Fruit fly (Drosophila melanogaster) whole organism, pupa: ENCODE measurements around the gene Mco1.

ENCODE experiments used
- CG10348 ChIP-seq: fragments of 200-800 bp; sonication (Bioruptor generic); IDR thresholded peaks from 2 replicates; pipeline ENCODE4 v1.3.6; 2022; ENCODE audit warnings: missing biosample characterization, missing genetic modification characterization
- CG12605 ChIP-seq: fragments of 200-800 bp; sonication (Bioruptor generic); IDR thresholded peaks from 2 replicates; pipeline ENCODE4 v1.3.6; 2022; ENCODE audit warnings: missing biosample characterization, missing genetic modification characterization
- CG13204 ChIP-seq: fragments of 200-800 bp; sonication (Bioruptor generic); optimal IDR thresholded peaks from 2 replicates; lab custom pipeline; 2018; ENCODE audit warnings: missing biosample characterization, mild to moderate bottlenecking, missing genetic modification characterization, moderate library complexity
- CG14655 ChIP-seq: fragments of 200-800 bp; sonication (Bioruptor generic); optimal IDR thresholded peaks from 3 replicates; lab custom pipeline; 2017; ENCODE audit warnings: mild to moderate bottlenecking, missing biosample characterization, missing genetic modification reagents, missing genetic modification characterization
- CG15710 ChIP-seq: fragments of 200-800 bp; sonication (Bioruptor generic); optimal IDR thresholded peaks from 2 replicates; lab custom pipeline; 2018; ENCODE audit warnings: missing biosample characterization, mild to moderate bottlenecking, missing genetic modification characterization, moderate library complexity
- CG17806 ChIP-seq: fragments of 200-800 bp; sonication (Bioruptor generic); optimal IDR thresholded peaks from 2 replicates; lab custom pipeline; 2018; ENCODE audit warnings: missing biosample characterization, mild to moderate bottlenecking, missing genetic modification characterization, moderate library complexity
- CG32121 ChIP-seq: fragments of 200-800 bp; sonication (Bioruptor generic); IDR thresholded peaks from 2 replicates; pipeline ENCODE4 v1.3.6; 2022; ENCODE audit warnings: missing biosample characterization, missing genetic modification characterization
- CG34367 ChIP-seq: fragments of 200-800 bp; sonication (Bioruptor generic); optimal IDR thresholded peaks from 2 replicates; lab custom pipeline; 2018; ENCODE audit warnings: missing biosample characterization, mild to moderate bottlenecking, missing genetic modification characterization
- CG4496 ChIP-seq: fragments of 200-800 bp; sonication (Bioruptor generic); IDR thresholded peaks from 3 replicates; pipeline ENCODE4 v1.3.6; 2022; ENCODE audit warnings: missing biosample characterization, missing genetic modification characterization
- CG8159 ChIP-seq: fragments of 200-800 bp; sonication (Bioruptor generic); optimal IDR thresholded peaks from 3 replicates; lab custom pipeline; 2018; ENCODE audit warnings: missing biosample characterization, mild to moderate bottlenecking, missing genetic modification characterization, moderate library complexity
- CG8301 ChIP-seq: fragments of 200-800 bp; sonication (Bioruptor generic); optimal IDR thresholded peaks from 2 replicates; lab custom pipeline; 2018; ENCODE audit warnings: missing biosample characterization, mild to moderate bottlenecking, missing genetic modification characterization
- CG9948 ChIP-seq: fragments of 200-800 bp; sonication (Bioruptor generic); optimal IDR thresholded peaks from 2 replicates; lab custom pipeline; 2018; ENCODE audit warnings: missing biosample characterization, mild to moderate bottlenecking, missing genetic modification characterization, moderate library complexity
- D1 ChIP-seq: fragments of 200-800 bp; sonication (Bioruptor generic); optimal IDR thresholded peaks from 2 replicates; lab custom pipeline; 2018; ENCODE audit warnings: missing biosample characterization, mild to moderate bottlenecking, missing genetic modification characterization, moderate library complexity
- EcR ChIP-seq: fragments of 200-800 bp; sonication (Bioruptor generic); optimal IDR thresholded peaks from 3 replicates; lab custom pipeline; 2019; ENCODE audit warnings: missing biosample characterization, missing genetic modification characterization, mild to moderate bottlenecking, moderate library complexity, missing genetic modification reagents
- Ets98B ChIP-seq: fragments of 200-800 bp; sonication (Bioruptor generic); IDR thresholded peaks from 2 replicates; pipeline ENCODE4 v1.3.6; 2022; ENCODE audit warnings: missing biosample characterization, missing genetic modification characterization
- Pif1A ChIP-seq: fragments of 200-800 bp; sonication (Bioruptor generic); optimal IDR thresholded peaks from 3 replicates; lab custom pipeline; 2016; ENCODE audit warnings: missing biosample characterization, missing genetic modification characterization
- Pif1B ChIP-seq: fragments of 200-800 bp; sonication (Bioruptor generic); optimal IDR thresholded peaks from 3 replicates; lab custom pipeline; 2016; ENCODE audit warnings: missing biosample characterization, missing genetic modification characterization
- Snoo ChIP-seq: fragments of 200-800 bp; sonication (Bioruptor generic); optimal IDR thresholded peaks from 3 replicates; lab custom pipeline; 2017; ENCODE audit warnings: missing biosample characterization, mild to moderate bottlenecking, missing genetic modification characterization, inconsistent platforms
- fd96Ca ChIP-seq: fragments of 200-800 bp; sonication (Bioruptor generic); IDR thresholded peaks from 3 replicates; pipeline ENCODE4 v1.3.6; 2022; ENCODE audit warnings: missing biosample characterization, missing genetic modification characterization
- gl ChIP-seq: fragments of 200-800 bp; sonication (Bioruptor generic); optimal IDR thresholded peaks from 2 replicates; lab custom pipeline; 2018; ENCODE audit warnings: missing biosample characterization, mild to moderate bottlenecking, missing genetic modification characterization
- rn ChIP-seq: fragments of 200-800 bp; sonication (Bioruptor generic); IDR thresholded peaks from 2 replicates; pipeline ENCODE4 v1.3.6; 2022; ENCODE audit warnings: missing biosample characterization, missing genetic modification characterization

Mco1 gene

dm6 chr2L:9464455-9465063, 48.2 kb downstream of the Mco1 start:
- TF ChIP-seq Pif1A (no peak), CG13204 (no peak), CG34367 (tag; lab: Kevin White, UChicago) (no peak), CG8301 (tag; lab: Kevin White, UChicago) (no peak), EcR (GFP tag; lab: Kevin White, UChicago) (no peak), CG9948 (tag; lab: Kevin White, UChicago) (no peak), CG17806 (tag; lab: Kevin White, UChicago) (no peak), CG14655 (GFP tag; lab: Kevin White, UChicago) (no peak), CG10348 (GFP tag; lab: Robert Waterston, UW) (no peak), CG32121 (GFP tag; lab: Robert Waterston, UW) (no peak), Ets98B (GFP tag; lab: Robert Waterston, UW) (no peak), Snoo (tag; lab: Kevin White, UChicago) (no peak)

- no peak for TF ChIP-seq Ets98B (GFP tag; lab: Robert Waterston, UW)
- no peak for TF ChIP-seq Pif1B (GFP tag; lab: Kevin White, UChicago)
- TF ChIP-seq CG10348 (GFP tag; lab: Robert Waterston, UW) = no peak
- no peak for TF ChIP-seq CG4496 (GFP tag; lab: Robert Waterston, UW)
- no peak for TF ChIP-seq rn (GFP tag; lab: Robert Waterston, UW)
- TF ChIP-seq CG15710 = no peak
- no peak for TF ChIP-seq D1 (tag; lab: Kevin White, UChicago)
- no peak for TF ChIP-seq CG17806 (tag; lab: Kevin White, UChicago)
- TF ChIP-seq CG8301 (tag; lab: Kevin White, UChicago) = no peak
- no peak for TF ChIP-seq CG12605 (GFP tag; lab: Robert Waterston, UW)
- no peak for TF ChIP-seq CG34367 (tag; lab: Kevin White, UChicago)
- no peak for TF ChIP-seq fd96Ca (GFP tag; lab: Robert Waterston, UW)
- no peak for TF ChIP-seq CG9948 (tag; lab: Kevin White, UChicago)
- TF ChIP-seq Snoo (tag; lab: Kevin White, UChicago) = no peak
- TF ChIP-seq EcR (GFP tag; lab: Kevin White, UChicago) = no peak
- no peak for TF ChIP-seq CG8159
- TF ChIP-seq CG13204 = no peak
- no peak for TF ChIP-seq gl (tag; lab: Kevin White, UChicago)
These were observed 51.0 kb downstream of the Mco1 start for dm6 chr2L:9467392-9467791.
